Worm (Caenorhabditis elegans) whole organism, L1 larva: ENCODE data around the gene cdc-50.B.

Source experiments
- alr-1 ChIP-seq: fragments of 200-800 bp; sonication (Bioruptor generic); optimal IDR thresholded peaks from 2 replicates; lab custom pipeline; 2018; ENCODE audit warnings: borderline replicate concordance, mild to moderate bottlenecking, missing genetic modification characterization, missing compliant biosample characterization
- elt-2 ChIP-seq: sonication (generic microtip); optimal IDR thresholded peaks from 2 replicates; lab custom pipeline; 2016; ENCODE audit warnings: missing genetic modification characterization, mild to moderate bottlenecking, inconsistent platforms, missing compliant biosample characterization, missing genetic modification reagents
- elt-3 ChIP-seq, 6 experiments: fragments of 150-350 bp in 1 of 6; sonication (generic microtip); optimal IDR thresholded peaks; 2 replicates each; lab custom pipeline; 2017 to 2018; ENCODE audit warnings: missing biosample characterization in 6 of 6, missing genetic modification characterization in 6 of 6, inconsistent platforms in 1 of 6
- fos-1 ChIP-seq: fragments of 150-350 bp; optimal IDR thresholded peaks from 2 replicates; lab custom pipeline; 2014; ENCODE audit warnings: missing biosample characterization, missing genetic modification characterization
- hlh-4 ChIP-seq: sonication (generic microtip); optimal IDR thresholded peaks from 2 replicates; lab custom pipeline; 2016; ENCODE audit warnings: mild to moderate bottlenecking, missing genetic modification characterization, missing compliant biosample characterization
- lin-35 ChIP-seq, 2 experiments: fragments of 150-350 bp; optimal IDR thresholded peaks; 2 replicates each; lab custom pipeline; 2014; ENCODE audit warnings: missing biosample characterization in 2 of 2, missing genetic modification characterization in 2 of 2, missing genetic modification reagents in 2 of 2
- mep-1 ChIP-seq: fragments of 150-350 bp; optimal IDR thresholded peaks from 2 replicates; lab custom pipeline; 2014; ENCODE audit warnings: missing biosample characterization, missing genetic modification characterization
- nhr-11 ChIP-seq: fragments of 150-350 bp; optimal IDR thresholded peaks from 2 replicates; lab custom pipeline; 2014; ENCODE audit warnings: missing biosample characterization, missing genetic modification characterization
- nhr-237 ChIP-seq: fragments of 150-350 bp; optimal IDR thresholded peaks from 2 replicates; lab custom pipeline; 2014; ENCODE audit warnings: missing biosample characterization, missing genetic modification characterization
- pqm-1 ChIP-seq: sonication (generic microtip); optimal IDR thresholded peaks from 3 replicates; lab custom pipeline; 2017; ENCODE audit warnings: missing biosample characterization, missing genetic modification characterization
- unc-62 ChIP-seq: fragments of 150-350 bp; optimal IDR thresholded peaks from 2 replicates; lab custom pipeline; 2014; ENCODE audit warnings: missing biosample characterization, missing genetic modification reagents, missing genetic modification characterization
- unc-98 ChIP-seq: fragments of 200-800 bp; sonication (Bioruptor generic); IDR thresholded peaks from 2 replicates; pipeline ENCODE4 v1.3.6; 2022; ENCODE audit warnings: missing genetic modification characterization, missing compliant biosample characterization

- TF ChIP-seq hlh-4 (tag; lab: Kevin White, UChicago) (no peak), lin-35 (GFP tag; optimal IDR thresholded peaks at IDR 0.05; lab: Kevin White, UChicago) (no peak), elt-3 (tag; optimal IDR thresholded peaks at IDR 0.05; lab: Kevin White, UChicago) (no peak), nhr-237 (tag; lab: Kevin White, UChicago) (no peak), nhr-11 (tag; lab: Kevin White, UChicago) (no peak), pqm-1 (tag; lab: Kevin White, UChicago) (no peak), unc-62 (GFP tag; lab: Kevin White, UChicago) (no peak), alr-1 (tag; lab: Kevin White, UChicago) (no peak), mep-1 (no peak), elt-2 (tag; lab: Kevin White, UChicago) (no peak), unc-98 (GFP tag; lab: Robert Waterston, UW) (no peak), fos-1 (tag; lab: Kevin White, UChicago) (no peak)
These were observed 52.0 kb downstream of the cdc-50.B start for ce11 chrIV:8816617-8817016.
